Fruit fly (Drosophila melanogaster): ENCODE measurements around the gene CG4815.

CG4815 gene

DNA sequence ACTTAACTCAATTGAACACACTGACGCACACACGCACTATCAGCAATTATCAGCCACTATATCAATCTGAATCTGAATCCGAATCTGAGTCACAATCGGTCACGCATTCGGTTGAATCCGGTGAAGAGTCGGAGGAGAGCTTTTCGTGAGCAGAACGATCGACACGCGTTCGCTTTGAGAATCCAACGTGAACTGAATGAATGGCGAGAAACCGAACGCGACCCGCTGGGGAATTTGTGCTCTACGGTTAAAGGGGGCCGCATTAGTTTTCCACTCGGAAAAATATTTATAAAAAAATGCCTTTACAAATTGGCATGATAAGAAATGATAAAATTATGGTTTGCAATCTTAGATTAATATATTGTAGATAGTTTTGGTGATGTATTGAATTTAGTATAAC, 2.4 kb downstream of the CG4815 start, which contains the start of gene betaTub97EF (continued):
- TF ChIP-seq HLHmδ (GFP tag; optimal IDR thresholded peaks at IDR 0.05) (no peak), CG12104 (GFP tag; optimal IDR thresholded peaks at IDR 0.05) (no peak), Scr (GFP tag; IDR thresholded peaks at IDR 0.05; ENCODE audit: partially characterized antibody) (no peak), B-H2 (GFP tag; optimal IDR thresholded peaks at IDR 0.05) (peak; percentile 10), CG16813 (GFP tag; IDR thresholded peaks at IDR 0.05; ENCODE audit: partially characterized antibody) (no peak), vvl (GFP tag; IDR thresholded peaks at IDR 0.05) (peak; percentile 28; the same call in 1 of the 2 replicates), H2.0 (GFP tag; IDR thresholded peaks at IDR 0.05) (peak; percentile 5; the same call in 1 of the 2 replicates), CG9932 (GFP tag; IDR thresholded peaks at IDR 0.05) (peak; percentile 49), fru (optimal IDR thresholded peaks at IDR 0.05) (no peak), Taf1 (GFP tag; IDR thresholded peaks at IDR 0.05) (no peak), NC2β (GFP tag; optimal IDR thresholded peaks at IDR 0.05) (no peak), CG10267 (tag; optimal IDR thresholded peaks at IDR 0.05) (no peak), CG12391 (tag; optimal IDR thresholded peaks at IDR 0.05) (no peak), Hey (tag; optimal IDR thresholded peaks at IDR 0.05) (no peak), CG7987 (GFP tag; optimal IDR thresholded peaks at IDR 0.05) (peak; percentile 57), unpg (GFP tag; optimal IDR thresholded peaks at IDR 0.05) (no peak), nmo (GFP tag; optimal IDR thresholded peaks at IDR 0.05) (no peak), CG10959 (GFP tag; IDR thresholded peaks at IDR 0.05) (no peak), CG17912 (GFP tag; optimal IDR thresholded peaks at IDR 0.05) (no peak), sqz (GFP tag; optimal IDR thresholded peaks at IDR 0.05) (no peak), CG43689 (GFP tag; IDR thresholded peaks at IDR 0.05) (no peak), phol (tag; optimal IDR thresholded peaks at IDR 0.05) (no peak), Fer3 (tag; optimal IDR thresholded peaks at IDR 0.05) (no peak), Hsf (GFP tag; optimal IDR thresholded peaks at IDR 0.05) (no peak), Ets65A (GFP tag) (no peak), ranshi (GFP tag; IDR thresholded peaks at IDR 0.05) (no peak), pros (GFP tag; optimal IDR thresholded peaks at IDR 0.05) (no peak), Blimp-1 (GFP tag; optimal IDR thresholded peaks at IDR 0.05) (no peak), Oli (tag; optimal IDR thresholded peaks at IDR 0.05) (no peak), knrl (GFP tag; IDR thresholded peaks at IDR 0.05; ENCODE audit: partially characterized antibody) (no peak), Rx (GFP tag; IDR thresholded peaks at IDR 0.05) (no peak), wor (GFP tag; IDR thresholded peaks at IDR 0.05) (no peak), Hand (GFP tag; optimal IDR thresholded peaks at IDR 0.05) (no peak), CG17802 (tag; optimal IDR thresholded peaks at IDR 0.05) (no peak), her (GFP tag; optimal IDR thresholded peaks at IDR 0.05) (no peak), CG11456 (GFP tag; IDR thresholded peaks at IDR 0.05) (peak; percentile 59; the same call in 1 of the 3 replicates), Dbx (GFP tag; IDR thresholded peaks at IDR 0.05) (peak; percentile 40; the same call in 1 of the 3 replicates), dysf (GFP tag; IDR thresholded peaks at IDR 0.05) (peak; percentile 32; the same call in 2 of the 3 replicates), lilli (GFP tag; optimal IDR thresholded peaks at IDR 0.05) (no peak), nerfin-2 (GFP tag; IDR thresholded peaks at IDR 0.05; ENCODE audit: partially characterized antibody) (no peak), HmgZ (tag; optimal IDR thresholded peaks at IDR 0.05) (peak; percentile 29), CG16863 (GFP tag; optimal IDR thresholded peaks at IDR 0.05) (no peak), seq (GFP tag; IDR thresholded peaks at IDR 0.05) (0 out of 2 replicates have a peak, but pooled peaks have one; percentile 9), Six4 (GFP tag; optimal IDR thresholded peaks at IDR 0.05) (no peak), CG2120 (GFP tag; optimal IDR thresholded peaks at IDR 0.05) (no peak), CG2202 (tag; optimal IDR thresholded peaks at IDR 0.05) (no peak), gce (GFP tag; IDR thresholded peaks at IDR 0.05) (peak; percentile 18; the same call in 1 of the 3 replicates), corto (GFP tag; optimal IDR thresholded peaks at IDR 0.05) (no peak), unc-4 (GFP tag; IDR thresholded peaks at IDR 0.05; ENCODE audit: partially characterized antibody) (no peak), Abd-B (GFP tag; optimal IDR thresholded peaks at IDR 0.05) (no peak), CG15073 (GFP tag; optimal IDR thresholded peaks at IDR 0.05) (no peak)
